Fruit fly (Drosophila melanogaster) whole organism, adult: ENCODE measurements around the gene CG8861.

Experiments
- CG11617 ChIP-seq: fragments of 200-800 bp; sonication (Bioruptor generic); optimal IDR thresholded peaks from 2 replicates; lab custom pipeline; 2017; ENCODE audit warnings: mild to moderate bottlenecking, missing biosample characterization, missing genetic modification reagents, missing genetic modification characterization
- CG12768 ChIP-seq: fragments of 200-800 bp; sonication (Bioruptor generic); optimal IDR thresholded peaks from 2 replicates; lab custom pipeline; 2017; ENCODE audit warnings: missing biosample characterization, missing genetic modification characterization, mild to moderate bottlenecking, moderate library complexity, missing genetic modification reagents
- CG14711 ChIP-seq: fragments of 200-800 bp; sonication (Bioruptor generic); optimal IDR thresholded peaks from 2 replicates; lab custom pipeline; 2018; ENCODE audit warnings: missing biosample characterization, mild to moderate bottlenecking, missing genetic modification characterization, moderate library complexity
- CG1620 ChIP-seq: fragments of 200-800 bp; sonication (Bioruptor generic); optimal IDR thresholded peaks from 2 replicates; lab custom pipeline; 2016; ENCODE audit warnings: missing biosample characterization, missing genetic modification characterization
- CG33017 ChIP-seq: fragments of 200-800 bp; sonication (Bioruptor generic); optimal IDR thresholded peaks from 2 replicates; lab custom pipeline; 2018; ENCODE audit warnings: missing biosample characterization, mild to moderate bottlenecking, missing genetic modification characterization, moderate library complexity
- CG5204 ChIP-seq: fragments of 200-800 bp; sonication (Bioruptor generic); optimal IDR thresholded peaks from 2 replicates; lab custom pipeline; 2016; ENCODE audit warnings: missing biosample characterization, missing genetic modification characterization
- CG7045 ChIP-seq: fragments of 200-800 bp; sonication (Bioruptor generic); optimal IDR thresholded peaks from 2 replicates; lab custom pipeline; 2017; ENCODE audit warnings: missing biosample characterization, mild to moderate bottlenecking, missing genetic modification characterization
- CG7101 ChIP-seq: fragments of 200-800 bp; sonication (Bioruptor generic); optimal IDR thresholded peaks from 2 replicates; lab custom pipeline; 2018; ENCODE audit warnings: missing biosample characterization, mild to moderate bottlenecking, missing genetic modification characterization, moderate library complexity
- Clk ChIP-seq: fragments of 200-800 bp; sonication (Bioruptor generic); optimal IDR thresholded peaks from 2 replicates; lab custom pipeline; 2017; ENCODE audit warnings: missing biosample characterization, missing genetic modification characterization
- Crg-1 ChIP-seq: fragments of 200-800 bp; sonication (Bioruptor generic); optimal IDR thresholded peaks from 2 replicates; lab custom pipeline; 2016; ENCODE audit warnings: missing biosample characterization, missing genetic modification characterization
- Hr96 ChIP-seq: fragments of 200-800 bp; sonication (Bioruptor generic); optimal IDR thresholded peaks from 2 replicates; lab custom pipeline; 2016; ENCODE audit warnings: missing biosample characterization, missing genetic modification characterization
- Mnt ChIP-seq: fragments of 200-800 bp; sonication (Bioruptor generic); optimal IDR thresholded peaks from 2 replicates; lab custom pipeline; 2016; ENCODE audit warnings: missing biosample characterization, mild to moderate bottlenecking, missing genetic modification characterization
- bab1 ChIP-seq: fragments of 200-800 bp; sonication (Bioruptor generic); optimal IDR thresholded peaks from 3 replicates; lab custom pipeline; 2019; ENCODE audit warnings: missing biosample characterization, mild to moderate bottlenecking, missing genetic modification characterization, moderate library complexity
- cic ChIP-seq: fragments of 200-800 bp; sonication (Bioruptor generic); optimal IDR thresholded peaks from 2 replicates; lab custom pipeline; 2017; ENCODE audit warnings: missing biosample characterization, mild to moderate bottlenecking, missing genetic modification characterization, moderate library complexity
- cnc ChIP-seq, 2 experiments: fragments of >200 bp; optimal IDR thresholded peaks; 2 replicates each; lab custom pipeline; 2017
- kay ChIP-seq: fragments of 200-800 bp; sonication (Bioruptor generic); peaks from one replicate; lab custom pipeline; 2016; ENCODE audit warnings: missing biosample characterization, missing genetic modification characterization, borderline replicate concordance
- ovo ChIP-seq: fragments of 200-800 bp; sonication (Bioruptor generic); optimal IDR thresholded peaks from 2 replicates; lab custom pipeline; 2016; ENCODE audit warnings: missing biosample characterization, missing genetic modification characterization
- pad ChIP-seq: fragments of 200-800 bp; sonication (Bioruptor generic); optimal IDR thresholded peaks from 3 replicates; lab custom pipeline; 2017; ENCODE audit warnings: missing biosample characterization, missing genetic modification characterization, mild to moderate bottlenecking, moderate library complexity, missing genetic modification reagents
- tj ChIP-seq: fragments of 200-800 bp; sonication (Bioruptor generic); optimal IDR thresholded peaks from 3 replicates; lab custom pipeline; 2017; ENCODE audit warnings: missing biosample characterization, mild to moderate bottlenecking, missing genetic modification characterization, moderate library complexity
- toe ChIP-seq: fragments of 200-800 bp; sonication (Bioruptor generic); optimal IDR thresholded peaks from 2 replicates; lab custom pipeline; 2016; ENCODE audit warnings: missing biosample characterization, missing genetic modification characterization

Gene CG8861

dm6 chr3R:9353276-9353652 lies 25.0 kb upstream of the CG8861 start:
- TF ChIP-seq bab1 (GFP tag; lab: Kevin White, UChicago) = peak; percentile 55
- TF ChIP-seq CG33017 (tag; lab: Kevin White, UChicago) = peak; percentile 77
- TF ChIP-seq tj (GFP tag; lab: Kevin White, UChicago) = no peak
- peak; percentile 70 for TF ChIP-seq CG14711 (tag; lab: Kevin White, UChicago)
- peak; percentile 69 for TF ChIP-seq CG7045 (GFP tag; lab: Kevin White, UChicago)
- peak; percentile 82 for TF ChIP-seq kay
- peak; percentile 27 for TF ChIP-seq CG11617
- TF ChIP-seq Crg-1 (GFP tag; lab: Kevin White, UChicago) = no peak
- TF ChIP-seq CG7101 (tag; lab: Kevin White, UChicago) = peak; percentile 28
- no peak for TF ChIP-seq Mnt (GFP tag; lab: Kevin White, UChicago)

DNA sequence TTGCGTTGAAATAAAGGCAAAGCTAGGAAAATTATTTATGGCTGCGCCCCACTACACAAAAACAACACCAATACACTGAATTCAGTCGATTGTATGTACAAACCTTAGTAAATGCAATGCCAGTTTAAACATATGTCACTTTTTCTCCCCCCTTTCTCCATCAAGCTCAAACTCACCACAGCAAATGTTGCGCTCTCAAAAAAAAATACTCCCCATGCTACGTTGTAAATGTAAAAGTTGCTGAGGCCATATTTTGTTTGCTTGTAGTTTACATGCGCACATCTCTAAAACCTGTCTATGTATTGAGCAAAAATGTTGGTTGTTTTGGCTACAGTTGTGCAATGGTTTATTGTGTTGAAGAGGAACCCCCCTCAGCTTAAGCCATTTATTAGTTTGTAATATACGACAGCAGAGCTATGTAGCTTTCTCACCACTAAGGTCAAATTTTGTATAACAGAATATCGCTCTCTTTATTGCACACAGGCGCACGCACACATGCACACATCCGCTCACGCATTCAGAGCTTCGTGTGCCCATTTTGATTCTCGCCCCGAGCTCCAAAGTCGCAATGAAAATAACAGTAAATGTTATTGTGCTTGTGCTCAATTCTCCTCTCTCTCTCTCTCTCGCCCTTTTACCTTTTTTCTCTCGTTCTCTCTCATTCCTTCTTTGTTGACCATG lies 24.4 kb upstream of the CG8861 start:
- TF ChIP-seq Clk (GFP tag; lab: Kevin White, UChicago) (no peak), CG12768 (GFP tag; lab: Kevin White, UChicago) (peak; percentile 82), CG11617 (no peak), Mnt (GFP tag; lab: Kevin White, UChicago) (no peak), ovo (GFP tag; lab: Kevin White, UChicago) (peak; percentile 84), cic (peak; percentile 60), bab1 (GFP tag; lab: Kevin White, UChicago) (no peak), kay (peak; percentile 87), CG14711 (tag; lab: Kevin White, UChicago) (no peak), tj (GFP tag; lab: Kevin White, UChicago) (peak; percentile 86), pad (GFP tag; lab: Kevin White, UChicago) (peak; percentile 77), CG1620 (GFP tag; lab: Kevin White, UChicago) (no peak), toe (GFP tag; lab: Kevin White, UChicago) (no peak)

DNA sequence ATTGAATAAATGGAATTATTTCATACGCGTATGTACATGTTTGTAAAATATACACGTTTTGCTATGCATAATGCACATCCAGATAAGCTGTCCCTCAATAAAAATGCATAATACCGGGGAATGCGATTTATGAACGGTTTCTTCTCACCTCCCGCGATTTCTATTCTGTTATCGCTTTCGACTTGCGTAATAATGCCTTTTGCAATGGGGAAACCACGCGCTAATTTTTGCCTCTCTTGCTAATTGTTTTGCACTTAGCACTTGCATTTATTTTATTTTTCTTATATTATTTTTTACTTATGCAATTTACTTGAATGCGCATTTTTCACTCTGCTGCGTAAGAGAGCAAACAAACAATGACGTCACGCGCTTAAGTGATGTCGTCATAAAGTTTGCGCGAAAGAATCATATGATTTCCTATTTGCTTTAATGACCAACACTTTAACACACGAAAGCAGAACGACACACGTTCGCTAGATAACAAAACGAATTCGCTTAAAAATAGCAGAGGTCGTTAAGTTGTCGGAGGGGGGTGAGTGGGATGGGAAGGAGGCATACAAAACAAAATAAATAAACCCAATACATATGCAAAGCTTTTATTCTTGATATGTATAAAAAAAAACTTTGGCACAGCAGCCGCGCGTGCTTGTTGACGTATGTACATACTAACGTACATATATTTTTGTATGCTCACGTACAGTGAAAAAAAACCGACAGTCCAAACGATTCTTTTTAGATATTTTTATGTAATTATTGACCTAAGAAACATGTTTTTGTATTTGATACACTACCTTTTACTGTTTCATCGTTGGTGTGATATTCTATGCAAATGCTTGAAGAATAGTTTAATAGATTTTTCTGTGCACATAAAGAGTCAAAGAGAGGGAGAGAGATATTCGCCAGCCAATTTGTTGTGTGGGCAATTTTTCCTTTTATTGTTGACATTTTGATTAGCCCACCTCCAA lies 23.4 kb upstream of the CG8861 start:
- TF ChIP-seq CG11617 (peak; percentile 70), Clk (GFP tag; lab: Kevin White, UChicago) (peak; percentile 11), bab1 (GFP tag; lab: Kevin White, UChicago) (peak; percentile 36), Mnt (GFP tag; lab: Kevin White, UChicago) (peak; percentile 54), cic (peak; percentile 57), CG7045 (GFP tag; lab: Kevin White, UChicago) (peak; percentile 14), toe (GFP tag; lab: Kevin White, UChicago) (no peak), pad (GFP tag; lab: Kevin White, UChicago) (no peak), CG5204 (GFP tag; lab: Kevin White, UChicago) (peak; percentile 10), Crg-1 (GFP tag; lab: Kevin White, UChicago) (peak; percentile 20), kay (peak; percentile 93), CG14711 (tag; lab: Kevin White, UChicago) (peak; percentile 55), cnc (optimal IDR thresholded peaks at IDR 0.05; lab: Kevin White, UChicago) (peak in 1 of 2 experiments; percentile 51), CG33017 (tag; lab: Kevin White, UChicago) (peak; percentile 31), CG1620 (GFP tag; lab: Kevin White, UChicago) (no peak), CG7101 (tag; lab: Kevin White, UChicago) (peak; percentile 11), tj (GFP tag; lab: Kevin White, UChicago) (peak; percentile 50), CG12768 (GFP tag; lab: Kevin White, UChicago) (peak; percentile 57), Hr96 (GFP tag; lab: Kevin White, UChicago) (no peak), ovo (GFP tag; lab: Kevin White, UChicago) (no peak)

DNA sequence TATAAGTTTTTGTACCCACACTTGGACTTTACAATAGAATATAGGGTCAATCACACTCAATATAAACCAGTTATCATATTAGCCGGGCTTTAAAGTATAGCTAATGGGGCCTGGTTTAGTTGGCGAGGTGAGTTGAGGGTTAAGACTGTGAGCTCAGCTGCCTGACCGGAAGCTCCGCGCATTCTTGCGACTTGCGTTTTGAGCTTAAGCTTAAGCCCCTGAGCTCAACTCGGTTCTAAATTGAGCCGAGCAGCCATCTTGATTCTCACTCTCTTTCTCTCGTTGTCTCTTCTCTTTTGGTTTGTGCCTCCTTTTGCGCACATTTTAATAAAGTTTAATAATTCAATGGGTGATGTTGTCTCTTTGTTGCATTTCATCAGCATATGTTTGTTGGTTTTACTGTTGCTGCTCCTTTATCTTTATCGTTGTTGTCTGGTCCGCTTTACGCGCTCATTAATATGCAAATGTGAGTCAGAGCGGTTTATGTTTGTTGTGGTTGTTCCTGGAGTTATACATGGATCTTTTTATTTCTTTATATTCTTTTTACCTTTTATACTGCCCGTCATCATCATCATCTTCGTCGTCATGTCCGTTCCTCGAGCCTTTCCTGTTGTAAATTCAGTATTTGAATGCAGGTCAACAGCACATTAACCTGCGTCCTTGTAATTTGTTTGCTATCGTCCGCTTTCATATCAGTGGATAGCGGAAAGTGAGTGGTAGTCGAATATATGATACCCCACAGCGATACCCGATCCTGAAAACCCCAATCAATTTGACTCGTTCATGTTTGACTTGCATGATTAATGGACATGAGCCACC lies 22.5 kb upstream of the CG8861 start:
- peak in 1 of 2 experiments; percentile 12 for TF ChIP-seq cnc (optimal IDR thresholded peaks at IDR 0.05; lab: Kevin White, UChicago)
- no peak for TF ChIP-seq kay

DNA sequence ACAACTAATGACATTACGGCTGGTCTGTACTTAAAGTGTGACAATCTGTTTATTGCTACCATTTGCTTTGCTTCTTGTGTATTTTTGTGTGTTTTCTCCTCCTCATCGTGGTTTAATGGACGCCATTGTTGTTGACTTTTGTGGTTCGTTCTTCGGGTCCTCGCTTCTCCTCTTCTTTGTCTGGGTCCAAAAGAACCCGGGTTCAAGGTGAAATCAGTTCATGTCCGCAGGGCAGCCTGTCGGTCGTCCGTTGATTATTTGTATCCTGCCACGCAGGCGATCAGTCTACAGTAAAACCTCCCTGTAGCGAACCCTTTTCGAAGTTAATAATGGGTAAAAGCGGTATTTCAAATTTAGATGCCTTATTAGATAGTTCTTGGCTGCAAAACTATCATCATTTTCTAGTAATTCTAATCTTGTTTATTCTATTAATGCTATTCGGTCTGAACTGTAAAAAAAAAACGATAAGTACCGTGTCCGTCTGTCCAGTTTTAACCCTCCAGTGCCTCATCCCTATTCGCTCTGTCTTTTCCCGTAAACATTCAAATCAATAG lies 21.0 kb upstream of the CG8861 start:
- no peak for TF ChIP-seq CG33017 (tag; lab: Kevin White, UChicago)
- peak; percentile 31 for TF ChIP-seq kay
